Worm (Caenorhabditis elegans): ENCODE results near the gene E02H4.5.

E02H4.5 gene

ce11 chrX:14281526-14281925 is 26.6 kb upstream of the E02H4.5 start, which contains the start of gene E02H4.2:
TSS of gene E02H4.2 (minus strand) at chrX:14281626.
- TF ChIP-seq dve-1 (tag; optimal IDR thresholded peaks at IDR 0.05; ENCODE audit: insufficient read depth) (no peak), php-3 (GFP tag; IDR thresholded peaks at IDR 0.05) (no peak), Y75B8A.6 (GFP tag; IDR thresholded peaks at IDR 0.05) (no peak), nhr-48 (tag; optimal IDR thresholded peaks at IDR 0.05) (no peak), mes-2 (tag; optimal IDR thresholded peaks at IDR 0.05; ENCODE audit: poor library complexity, severe bottlenecking) (no peak), snpc-4 (tag; optimal IDR thresholded peaks at IDR 0.05) (no peak)

ce11 chrX:14267781-14268180 is 12.8 kb upstream of the E02H4.5 start, which contains the start of gene del-1:
TSS of gene del-1 (plus strand) at chrX:14268081.
- TF ChIP-seq F49E8.2 (tag; optimal IDR thresholded peaks at IDR 0.05; ENCODE audit: borderline replicate concordance) (no peak), unc-130 (GFP tag; optimal IDR thresholded peaks at IDR 0.05) (no peak), F44E2.7 (GFP tag; IDR thresholded peaks at IDR 0.05) (no peak), nhr-41 (GFP tag; IDR thresholded peaks at IDR 0.05) (no peak), tag-97 (GFP tag; IDR thresholded peaks at IDR 0.05) (no peak), dpl-1 (GFP tag; optimal IDR thresholded peaks at IDR 0.05) (no peak), cey-2 (tag; optimal IDR thresholded peaks at IDR 0.05; ENCODE audit: borderline replicate concordance, insufficient read depth) (no peak), snpc-4 (tag; optimal IDR thresholded peaks at IDR 0.05) (no peak)

- TF ChIP-seq F10B5.3 (tag; optimal IDR thresholded peaks at IDR 0.05) (no peak), unc-62 (GFP tag; optimal IDR thresholded peaks at IDR 0.05 in 1 of 2) (peak in 1 of 2 experiments; percentile 95), unc-62 (tag; optimal IDR thresholded peaks at IDR 0.05) (no peak), nhr-25 (tag; optimal IDR thresholded peaks at IDR 0.05; ENCODE audit: borderline replicate concordance, insufficient read depth) (no peak), saeg-2 (GFP tag; IDR thresholded peaks at IDR 0.05) (no peak)
Observed at ce11 chrX:14267170-14267569, 12.2 kb upstream of the E02H4.5 start.

- TF ChIP-seq Y105C5A.15 (GFP tag; IDR thresholded peaks at IDR 0.05) (no peak), unc-62 (GFP tag; optimal IDR thresholded peaks at IDR 0.05 in 1 of 2) (peak in 1 of 2 experiments; percentile 41), unc-62 (tag; optimal IDR thresholded peaks at IDR 0.05) (no peak)
Observed at ce11 chrX:14263473-14263872, 8.5 kb upstream of the E02H4.5 start, which contains the start of gene E02H4.8. TSS of gene E02H4.8 (minus strand) at chrX:14263573.

ce11 chrX:14257661-14258060 is 2.7 kb upstream of the E02H4.5 start, which contains the start of gene E02H4.4:
TSS of gene E02H4.4 (plus strand) at chrX:14257961.
- TF ChIP-seq spr-3 (GFP tag; optimal IDR thresholded peaks at IDR 0.05): no peak
- TF ChIP-seq Y75B8A.6 (GFP tag; IDR thresholded peaks at IDR 0.05): no peak
- no peak for TF ChIP-seq hlh-30 (tag; optimal IDR thresholded peaks at IDR 0.05; ENCODE audit: insufficient read depth)
- no peak for TF ChIP-seq ceh-20 (GFP tag; IDR thresholded peaks at IDR 0.05)
- no peak for TF ChIP-seq dmd-6 (GFP tag; IDR thresholded peaks at IDR 0.05)
- TF ChIP-seq ces-1 (GFP tag; optimal IDR thresholded peaks at IDR 0.05): no peak
- TF ChIP-seq T20F7.1 (GFP tag; optimal IDR thresholded peaks at IDR 0.05): no peak
- no peak for TF ChIP-seq aly-2 (tag; optimal IDR thresholded peaks at IDR 0.05)
- TF ChIP-seq unc-39 (tag; optimal IDR thresholded peaks at IDR 0.05): no peak
- TF ChIP-seq nhr-48 (tag; optimal IDR thresholded peaks at IDR 0.05): no peak
- no peak for TF ChIP-seq lin-1 (GFP tag; IDR thresholded peaks at IDR 0.05)
- TF ChIP-seq lir-3 (tag; optimal IDR thresholded peaks at IDR 0.05): no peak
- TF ChIP-seq lsy-2 (tag; optimal IDR thresholded peaks at IDR 0.05): no peak
- TF ChIP-seq ztf-11 (tag; optimal IDR thresholded peaks at IDR 0.05): no peak
- no peak for TF ChIP-seq mdl-1 (tag; optimal IDR thresholded peaks at IDR 0.05)
